Fruit fly (Drosophila melanogaster) whole organism, embryonic: ENCODE results near the gene org-1.

Experiments
- Adf1 ChIP-seq: fragments of 200-800 bp; sonication (Bioruptor generic); IDR thresholded peaks from 2 replicates; pipeline ENCODE4 v1.3.6; 2022; ENCODE audit warnings: missing biosample characterization, missing genetic modification characterization
- Atf6 ChIP-seq: fragments of 200-800 bp; sonication (Bioruptor generic); IDR thresholded peaks from 2 replicates; pipeline ENCODE4 v1.3.6; 2022; ENCODE audit warnings: missing biosample characterization, missing genetic modification characterization
- BEAF-32 ChIP-seq: fragments of 200-800 bp; sonication (Bioruptor generic); optimal IDR thresholded peaks from 3 replicates; lab custom pipeline; 2017; ENCODE audit warnings: missing biosample characterization, missing genetic modification characterization, mild to moderate bottlenecking, moderate library complexity, missing genetic modification reagents
- CG10654 ChIP-seq: fragments of 200-800 bp; sonication (Bioruptor generic); optimal IDR thresholded peaks from 2 replicates; lab custom pipeline; 2016; ENCODE audit warnings: missing biosample characterization, missing genetic modification characterization
- CG11456 ChIP-seq: fragments of 200-800 bp; sonication (Bioruptor generic); IDR thresholded peaks from 3 replicates; pipeline ENCODE4 v1.3.6; 2022; ENCODE audit warnings: missing biosample characterization, missing genetic modification characterization
- CG11696 ChIP-seq: fragments of 200-800 bp; sonication (Bioruptor generic); IDR thresholded peaks from 2 replicates; pipeline ENCODE4 v1.3.6; 2022; ENCODE audit warnings: missing biosample characterization, missing genetic modification characterization
- CG12744 ChIP-seq: fragments of 200-800 bp; sonication (Bioruptor generic); optimal IDR thresholded peaks from 2 replicates; lab custom pipeline; 2016; ENCODE audit warnings: missing biosample characterization, missing genetic modification characterization
- CG13624 ChIP-seq: fragments of 200-800 bp; sonication (Bioruptor generic); optimal IDR thresholded peaks from 2 replicates; lab custom pipeline; 2016; ENCODE audit warnings: missing biosample characterization, missing genetic modification characterization
- CG14441 ChIP-seq: fragments of 200-800 bp; sonication (Bioruptor generic); IDR thresholded peaks from 2 replicates; pipeline ENCODE4 v1.3.6; 2022; ENCODE audit warnings: missing biosample characterization, missing genetic modification characterization
- CG14965 ChIP-seq: fragments of 200-800 bp; sonication (Bioruptor generic); optimal IDR thresholded peaks from 2 replicates; lab custom pipeline; 2016; ENCODE audit warnings: missing biosample characterization, missing genetic modification characterization, borderline replicate concordance
- CG15011 ChIP-seq: fragments of 200-800 bp; sonication (Bioruptor generic); optimal IDR thresholded peaks from 3 replicates; lab custom pipeline; 2018; ENCODE audit warnings: missing biosample characterization, mild to moderate bottlenecking, missing genetic modification characterization
- CG1529 ChIP-seq: fragments of 200-800 bp; sonication (Bioruptor generic); optimal IDR thresholded peaks from 3 replicates; lab custom pipeline; 2018; ENCODE audit warnings: missing biosample characterization, missing genetic modification characterization
- CG15514 ChIP-seq: fragments of 200-800 bp; sonication (Bioruptor generic); optimal IDR thresholded peaks from 3 replicates; lab custom pipeline; 2017; ENCODE audit warnings: missing biosample characterization, missing genetic modification characterization, mild to moderate bottlenecking, moderate library complexity, missing genetic modification reagents
- CG16779 ChIP-seq: fragments of 200-800 bp; sonication (Bioruptor generic); IDR thresholded peaks from 2 replicates; pipeline ENCODE4 v1.3.6; 2022; ENCODE audit warnings: missing biosample characterization, missing genetic modification characterization
- CG18599 ChIP-seq: fragments of 200-800 bp; sonication (Bioruptor generic); optimal IDR thresholded peaks from 3 replicates; lab custom pipeline; 2017; ENCODE audit warnings: missing biosample characterization, missing genetic modification characterization, mild to moderate bottlenecking, moderate library complexity, missing genetic modification reagents
- CG2712 ChIP-seq: fragments of 200-800 bp; optimal IDR thresholded peaks from 3 replicates; lab custom pipeline; 2019; ENCODE audit warnings: missing biosample characterization, mild to moderate bottlenecking, missing genetic modification characterization, moderate library complexity
- CG2889 ChIP-seq: fragments of 200-800 bp; sonication (Bioruptor generic); IDR thresholded peaks from 3 replicates; pipeline ENCODE4 v1.3.6; 2022; ENCODE audit warnings: missing biosample characterization, missing genetic modification characterization
- CG6175 ChIP-seq: fragments of 200-800 bp; sonication (Bioruptor generic); IDR thresholded peaks from 3 replicates; pipeline ENCODE4 v1.3.6; 2022; ENCODE audit warnings: missing biosample characterization, missing genetic modification characterization
- CG6765 ChIP-seq: fragments of 200-800 bp; sonication (Bioruptor generic); optimal IDR thresholded peaks from 3 replicates; lab custom pipeline; 2017; ENCODE audit warnings: missing biosample characterization, mild to moderate bottlenecking, missing genetic modification characterization
- CG7271 ChIP-seq: fragments of 200-800 bp; sonication (Bioruptor generic); optimal IDR thresholded peaks from 2 replicates; lab custom pipeline; 2018; ENCODE audit warnings: missing biosample characterization, mild to moderate bottlenecking, missing genetic modification characterization, moderate library complexity
- Deaf1 ChIP-seq: fragments of 200-800 bp; optimal IDR thresholded peaks from 3 replicates; lab custom pipeline; 2019; ENCODE audit warnings: missing biosample characterization, mild to moderate bottlenecking, missing genetic modification characterization, moderate library complexity
- Ets65A ChIP-seq: fragments of 200-800 bp; sonication (Bioruptor generic); peaks from one replicate; lab custom pipeline; 2016; ENCODE audit warnings: missing biosample characterization, missing genetic modification characterization
- Ets97D ChIP-seq: fragments of 200-800 bp; sonication (Bioruptor generic); optimal IDR thresholded peaks from 3 replicates; lab custom pipeline; 2016; ENCODE audit warnings: missing biosample characterization, missing genetic modification characterization
- GATAe ChIP-seq: fragments of 200-800 bp; sonication (Bioruptor generic); conservative IDR thresholded peaks from 2 replicates; pipeline ENCODE4 v1.3.6; 2022; ENCODE audit warnings: missing biosample characterization, missing genetic modification characterization
- Hey ChIP-seq: fragments of 200-800 bp; sonication (Bioruptor generic); optimal IDR thresholded peaks from 3 replicates; lab custom pipeline; 2018; ENCODE audit warnings: missing biosample characterization, mild to moderate bottlenecking, missing genetic modification characterization
- Hr51 ChIP-seq, 2 experiments: fragments of 200-800 bp; sonication (Bioruptor generic); optimal IDR thresholded peaks; 2 replicates in 1 of 2; 3 replicates in 1 of 2; lab custom pipeline; 2016 to 2018; ENCODE audit warnings: missing biosample characterization in 2 of 2, missing genetic modification characterization in 2 of 2, mild to moderate bottlenecking in 1 of 2, moderate library complexity in 1 of 2
- Med ChIP-seq: fragments of 200-800 bp; sonication (Bioruptor generic); peaks from one replicate; lab custom pipeline; 2016; ENCODE audit warnings: missing biosample characterization, missing genetic modification characterization, mild to moderate bottlenecking, inconsistent platforms, moderate library complexity
- Mrtf ChIP-seq: fragments of 200-800 bp; sonication (Bioruptor generic); IDR thresholded peaks from 3 replicates; pipeline ENCODE4 v1.3.6; 2022; ENCODE audit warnings: missing biosample characterization, missing genetic modification characterization
- Neu2 ChIP-seq: fragments of 200-800 bp; sonication (Bioruptor generic); optimal IDR thresholded peaks from 3 replicates; lab custom pipeline; 2016; ENCODE audit warnings: missing biosample characterization, missing genetic modification characterization, borderline replicate concordance
- Nf-YC ChIP-seq: fragments of 200-800 bp; optimal IDR thresholded peaks from 3 replicates; lab custom pipeline; 2019; ENCODE audit warnings: missing biosample characterization, mild to moderate bottlenecking, missing genetic modification characterization, moderate library complexity
- Opbp ChIP-seq: fragments of 200-800 bp; sonication (Bioruptor generic); IDR thresholded peaks from 3 replicates; pipeline ENCODE4 v1.3.6; 2022; ENCODE audit warnings: missing biosample characterization, missing genetic modification characterization; ENCODE audit not compliant: partially characterized antibody
- Rfx ChIP-seq: fragments of 200-800 bp; sonication (Bioruptor generic); IDR thresholded peaks from 2 replicates; pipeline ENCODE4 v1.3.6; 2022; ENCODE audit warnings: missing biosample characterization, missing genetic modification characterization
- Six4 ChIP-seq: fragments of 200-800 bp; sonication (Bioruptor generic); optimal IDR thresholded peaks from 2 replicates; lab custom pipeline; 2016; ENCODE audit warnings: missing biosample characterization, missing genetic modification characterization
- Vsx1 ChIP-seq: fragments of 200-800 bp; sonication (Bioruptor generic); optimal IDR thresholded peaks from 2 replicates; lab custom pipeline; 2017; ENCODE audit warnings: missing biosample characterization, mild to moderate bottlenecking, missing genetic modification characterization, missing genetic modification reagents
- Xbp1 ChIP-seq: fragments of 200-800 bp; sonication (Bioruptor generic); optimal IDR thresholded peaks from 3 replicates; lab custom pipeline; 2016; ENCODE audit warnings: missing biosample characterization, mild to moderate bottlenecking, missing genetic modification characterization
- chinmo ChIP-seq: fragments of 200-800 bp; sonication (Bioruptor generic); IDR thresholded peaks from 4 replicates; pipeline ENCODE4 v1.3.6; 2022; ENCODE audit warnings: missing biosample characterization, missing genetic modification characterization; ENCODE audit not compliant: partially characterized antibody
- da ChIP-seq: fragments of 200-800 bp; sonication (Bioruptor generic); optimal IDR thresholded peaks from 2 replicates; lab custom pipeline; 2016; ENCODE audit warnings: missing biosample characterization, missing genetic modification characterization
- dan ChIP-seq: fragments of 200-800 bp; sonication (Bioruptor generic); IDR thresholded peaks from 2 replicates; pipeline ENCODE4 v1.3.6; 2022; ENCODE audit warnings: missing biosample characterization, missing genetic modification characterization
- dpn ChIP-seq, 2 experiments: fragments of 200-800 bp; sonication (Bioruptor generic); optimal IDR thresholded peaks; 3 replicates each; lab custom pipeline; 2016; ENCODE audit warnings: missing biosample characterization in 2 of 2, missing genetic modification characterization in 2 of 2
- exex ChIP-seq: fragments of 200-800 bp; sonication (Bioruptor generic); optimal IDR thresholded peaks from 4 replicates; lab custom pipeline; 2018; ENCODE audit warnings: missing biosample characterization, mild to moderate bottlenecking, missing genetic modification characterization, moderate library complexity
- gt ChIP-seq: fragments of 200-800 bp; sonication (Bioruptor generic); IDR thresholded peaks from 2 replicates; pipeline ENCODE4 v1.3.6; 2022; ENCODE audit warnings: missing biosample characterization, missing genetic modification characterization
- hb ChIP-seq: fragments of 200-800 bp; sonication (Bioruptor generic); IDR thresholded peaks from 3 replicates; pipeline ENCODE4 v1.3.6; 2022; ENCODE audit warnings: missing biosample characterization, missing genetic modification characterization; ENCODE audit not compliant: partially characterized antibody
- nerfin-1 ChIP-seq: fragments of 200-800 bp; sonication (Bioruptor generic); optimal IDR thresholded peaks from 3 replicates; lab custom pipeline; 2019; ENCODE audit warnings: missing biosample characterization, mild to moderate bottlenecking, missing genetic modification characterization, moderate library complexity
- pzg ChIP-seq: fragments of 200-800 bp; sonication (Bioruptor generic); optimal IDR thresholded peaks from 3 replicates; lab custom pipeline; 2018; ENCODE audit warnings: missing biosample characterization, mild to moderate bottlenecking, missing genetic modification characterization, moderate library complexity
- sug ChIP-seq: fragments of 200-800 bp; optimal IDR thresholded peaks from 2 replicates; lab custom pipeline; 2019; ENCODE audit warnings: missing biosample characterization, mild to moderate bottlenecking, missing genetic modification characterization, moderate library complexity

The org-1 gene

dm6 chrX:8455019-8455555 lies at the start of gene org-1 (continued):
- TF ChIP-seq BEAF-32 (GFP tag; lab: Kevin White, UChicago) (no peak), CG2712 (tag; lab: Kevin White, UChicago) (peak; percentile 97), CG11696 (GFP tag; lab: Robert Waterston, UW) (peak; percentile 93), CG10654 (GFP tag; lab: Kevin White, UChicago) (peak; percentile 88), CG14965 (GFP tag; lab: Kevin White, UChicago) (no peak), CG14441 (GFP tag; lab: Robert Waterston, UW) (peak; percentile 98), pzg (GFP tag; lab: Kevin White, UChicago) (no peak), Hey (peak; percentile 75), CG15011 (GFP tag; lab: Kevin White, UChicago) (peak; percentile 86), nerfin-1 (peak; percentile 93), CG7271 (tag; lab: Kevin White, UChicago) (peak; percentile 79), Neu2 (GFP tag; lab: Kevin White, UChicago) (no peak), Rfx (GFP tag; lab: Robert Waterston, UW) (peak; percentile 97), CG16779 (peak; percentile 82), CG2889 (GFP tag; lab: Robert Waterston, UW) (peak; percentile 94), CG11456 (peak; percentile 97), Six4 (GFP tag; lab: Kevin White, UChicago) (peak; percentile 93), da (GFP tag; lab: Kevin White, UChicago) (peak; percentile 73), CG12744 (GFP tag; lab: Kevin White, UChicago) (peak; percentile 76), CG15514 (peak; percentile 72), CG13624 (GFP tag; lab: Kevin White, UChicago) (peak; percentile 73), Mrtf (GFP tag; lab: Robert Waterston, UW) (peak; percentile 98), CG6175 (GFP tag; lab: Robert Waterston, UW) (peak; percentile 93), CG18599 (GFP tag; lab: Kevin White, UChicago) (peak; percentile 90), CG1529 (peak; percentile 94), Hr51 (GFP tag; optimal IDR thresholded peaks at IDR 0.05; lab: Kevin White, UChicago) (peak; percentile 79 to 92), Ets97D (GFP tag; lab: Kevin White, UChicago) (peak; percentile 57), Atf6 (GFP tag; lab: Robert Waterston, UW) (peak; percentile 91), Xbp1 (GFP tag; lab: Kevin White, UChicago) (peak; percentile 96), GATAe (peak; percentile 76), dan (GFP tag; lab: Robert Waterston, UW) (peak; percentile 98), dpn (GFP tag; optimal IDR thresholded peaks at IDR 0.05; lab: Kevin White, UChicago) (peak; percentile 89 to 95), CG6765 (peak; percentile 73), Ets65A (GFP tag; lab: Kevin White, UChicago) (peak; percentile 98)

DNA sequence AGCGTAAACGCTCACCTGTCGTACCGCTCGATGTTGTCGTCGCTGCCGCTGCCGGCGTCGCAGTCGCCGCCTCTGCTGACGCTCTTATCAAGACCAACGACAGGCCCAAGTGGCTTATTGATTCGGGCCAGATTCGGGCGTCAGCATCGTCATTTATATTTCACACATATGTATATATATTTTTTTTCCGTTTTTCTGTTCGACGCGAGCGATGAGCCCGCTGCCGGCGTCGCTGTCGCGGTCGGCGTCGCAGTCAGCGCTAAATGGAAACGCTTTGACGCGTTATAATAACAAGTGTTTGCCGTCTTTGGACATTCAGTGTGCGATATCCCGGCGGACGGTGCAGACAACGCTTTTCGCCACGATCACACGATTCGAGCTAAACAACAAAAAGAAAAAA lies 47.2 kb upstream of the org-1 start:
- TF ChIP-seq gt (no peak), hb (no peak), exex (peak; percentile 17), sug (tag; lab: Kevin White, UChicago) (peak; percentile 14), Vsx1 (GFP tag; lab: Kevin White, UChicago) (peak; percentile 21), Opbp (GFP tag; lab: Robert Waterston, UW) (no peak), Adf1 (GFP tag; lab: Robert Waterston, UW) (peak; percentile 97), BEAF-32 (GFP tag; lab: Kevin White, UChicago) (no peak), chinmo (GFP tag; lab: Robert Waterston, UW) (peak; percentile 62; the same call in 1 of the 4 replicates), Nf-YC (tag; lab: Kevin White, UChicago) (no peak), Deaf1 (tag; lab: Kevin White, UChicago) (peak; percentile 71), Med (peak; percentile 4)
